Fruit fly (Drosophila melanogaster) Kc167 (cell line): ENCODE measurements around the gene CG3165.

Source experiments
- Myc ChIP-seq: fragments of >200 bp; optimal IDR thresholded peaks from 2 replicates; lab custom pipeline; 2017; ENCODE audit warnings: missing external identifiers
- Sin3A ChIP-seq: fragments of >200 bp; optimal IDR thresholded peaks from 2 replicates; lab custom pipeline; 2018; ENCODE audit warnings: missing external identifiers
- h ChIP-seq: fragments of >200 bp; optimal IDR thresholded peaks from 3 replicates; lab custom pipeline; 2018; ENCODE audit warnings: missing external identifiers
- insv ChIP-seq: fragments of >200 bp; optimal IDR thresholded peaks from 3 replicates; lab custom pipeline; 2018; ENCODE audit warnings: missing external identifiers
- psq ChIP-seq: fragments of >200 bp; optimal IDR thresholded peaks from 2 replicates; lab custom pipeline; 2017; ENCODE audit warnings: missing external identifiers
- ttk ChIP-seq: sonication (Bioruptor generic); optimal IDR thresholded peaks from 2 replicates; lab custom pipeline; 2017; ENCODE audit warnings: missing external identifiers

The CG3165 gene

dm6 chr2L:2956992-2957391 lies 19.9 kb upstream of the CG3165 start:
- TF ChIP-seq ttk (lab: Kevin White, UChicago), result no peak
- TF ChIP-seq h (lab: Kevin White, UChicago), result no peak
- TF ChIP-seq insv (lab: Kevin White, UChicago), result no peak
- no peak for TF ChIP-seq Myc (lab: Kevin White, UChicago)
- TF ChIP-seq Sin3A (lab: Kevin White, UChicago), result no peak
- TF ChIP-seq psq (lab: Kevin White, UChicago), result no peak

- TF ChIP-seq ttk (lab: Kevin White, UChicago) (no peak), psq (lab: Kevin White, UChicago) (no peak), h (lab: Kevin White, UChicago) (no peak), Sin3A (lab: Kevin White, UChicago) (no peak), insv (lab: Kevin White, UChicago) (no peak), Myc (lab: Kevin White, UChicago) (no peak)
Observed at dm6 chr2L:2957547-2958174, 19.3 kb upstream of the CG3165 start.

dm6 chr2L:2958858-2959257 lies 18.1 kb upstream of the CG3165 start:
- TF ChIP-seq psq (lab: Kevin White, UChicago) (no peak), Myc (lab: Kevin White, UChicago) (no peak), Sin3A (lab: Kevin White, UChicago) (no peak), h (lab: Kevin White, UChicago) (no peak), insv (lab: Kevin White, UChicago) (no peak), ttk (lab: Kevin White, UChicago) (no peak)

dm6 chr2L:2966917-2967316 lies 10.0 kb upstream of the CG3165 start:
- no peak for TF ChIP-seq h (lab: Kevin White, UChicago)
- no peak for TF ChIP-seq ttk (lab: Kevin White, UChicago)

dm6 chr2L:2969438-2969837 lies 7.5 kb upstream of the CG3165 start, which contains the start of gene Ts:
Ts (minus strand) TSS chr2L:2969638.
- TF ChIP-seq psq (lab: Kevin White, UChicago) (no peak), Myc (lab: Kevin White, UChicago) (no peak), ttk (lab: Kevin White, UChicago) (no peak), h (lab: Kevin White, UChicago) (no peak), insv (lab: Kevin White, UChicago) (no peak), Sin3A (lab: Kevin White, UChicago) (no peak)

dm6 chr2L:2972439-2972936 lies 4.4 kb upstream of the CG3165 start, which contains the start of the genes Rrp1 and gammaTub23C:
Rrp1 (minus strand) TSS chr2L:2972508.
gammaTub23C (plus strand) TSS chr2L:2972891.
- TF ChIP-seq Myc (lab: Kevin White, UChicago), result no peak
- TF ChIP-seq ttk (lab: Kevin White, UChicago), result no peak
- no peak for TF ChIP-seq h (lab: Kevin White, UChicago)
- TF ChIP-seq psq (lab: Kevin White, UChicago), result no peak
- TF ChIP-seq insv (lab: Kevin White, UChicago), result no peak
- no peak for TF ChIP-seq Sin3A (lab: Kevin White, UChicago)

- TF ChIP-seq ttk (lab: Kevin White, UChicago) (no peak), Sin3A (lab: Kevin White, UChicago) (no peak), psq (lab: Kevin White, UChicago) (no peak), Myc (lab: Kevin White, UChicago) (no peak), h (lab: Kevin White, UChicago) (no peak), insv (lab: Kevin White, UChicago) (no peak)
Observed at dm6 chr2L:2979091-2979490, 2.2 kb downstream of the CG3165 start, which contains the start of gene CG9643. CG9643 (minus strand) TSS chr2L:2979288.

dm6 chr2L:2986776-2987175 lies 9.9 kb downstream of the CG3165 start:
- no peak for TF ChIP-seq insv (lab: Kevin White, UChicago)
- TF ChIP-seq Myc (lab: Kevin White, UChicago), result no peak
- TF ChIP-seq h (lab: Kevin White, UChicago), result no peak

- TF ChIP-seq Myc (lab: Kevin White, UChicago) (no peak), insv (lab: Kevin White, UChicago) (no peak), Sin3A (lab: Kevin White, UChicago) (no peak), ttk (lab: Kevin White, UChicago) (no peak), h (lab: Kevin White, UChicago) (no peak), psq (lab: Kevin White, UChicago) (no peak)
Observed at dm6 chr2L:2987681-2988381, 10.9 kb downstream of the CG3165 start, which contains the start of the genes Chd1 and Bem46. Chd1 (minus strand) TSS chr2L:2987723. Bem46 (plus strand) TSS chr2L:2988116.

- no peak for TF ChIP-seq ttk (lab: Kevin White, UChicago)
- no peak for TF ChIP-seq h (lab: Kevin White, UChicago)
- TF ChIP-seq insv (lab: Kevin White, UChicago), result no peak
- no peak for TF ChIP-seq Myc (lab: Kevin White, UChicago)
- no peak for TF ChIP-seq Sin3A (lab: Kevin White, UChicago)
- TF ChIP-seq psq (lab: Kevin White, UChicago), result no peak
Observed at dm6 chr2L:2992664-2993174, 15.8 kb downstream of the CG3165 start, which contains the start of the genes okr and CG3558. okr (minus strand) TSS chr2L:2992759. CG3558 (plus strand) TSS chr2L:2992870.

dm6 chr2L:2993236-2993635 lies 16.3 kb downstream of the CG3165 start:
- no peak for TF ChIP-seq h (lab: Kevin White, UChicago)
- TF ChIP-seq Sin3A (lab: Kevin White, UChicago), result no peak
- TF ChIP-seq psq (lab: Kevin White, UChicago), result no peak
- no peak for TF ChIP-seq Myc (lab: Kevin White, UChicago)
- no peak for TF ChIP-seq insv (lab: Kevin White, UChicago)
- TF ChIP-seq ttk (lab: Kevin White, UChicago), result no peak
